Fruit fly (Drosophila melanogaster) whole organism, prepupa: ENCODE data around the gene Csp.

ENCODE experiments used
- Blimp-1 ChIP-seq: fragments of 200-800 bp; sonication (Bioruptor generic); optimal IDR thresholded peaks from 3 replicates; lab custom pipeline; 2017; ENCODE audit warnings: missing biosample characterization, missing genetic modification characterization, mild to moderate bottlenecking, moderate library complexity, missing genetic modification reagents
- CG10631 ChIP-seq: fragments of 200-800 bp; sonication (Bioruptor generic); optimal IDR thresholded peaks from 2 replicates; lab custom pipeline; 2016; ENCODE audit warnings: missing biosample characterization, missing genetic modification characterization
- CG10669 ChIP-seq: fragments of 200-800 bp; sonication (Bioruptor generic); optimal IDR thresholded peaks from 3 replicates; lab custom pipeline; 2018; ENCODE audit warnings: missing biosample characterization, mild to moderate bottlenecking, missing genetic modification characterization, moderate library complexity
- CG11294 ChIP-seq: fragments of 200-800 bp; sonication (Bioruptor generic); IDR thresholded peaks from 2 replicates; pipeline ENCODE4 v1.3.6; 2022; ENCODE audit warnings: missing biosample characterization, missing genetic modification characterization
- CG11762 ChIP-seq: fragments of 200-800 bp; sonication (Bioruptor generic); optimal IDR thresholded peaks from 3 replicates; lab custom pipeline; 2016; ENCODE audit warnings: missing biosample characterization, missing genetic modification characterization; ENCODE audit not compliant: insufficient read depth
- CG11902 ChIP-seq: fragments of 200-800 bp; sonication (Bioruptor generic); optimal IDR thresholded peaks from 3 replicates; lab custom pipeline; 2016; ENCODE audit warnings: missing biosample characterization, missing genetic modification characterization
- CG15336 ChIP-seq: fragments of 200-800 bp; sonication (Bioruptor generic); IDR thresholded peaks from 2 replicates; pipeline ENCODE4 v1.3.6; 2022; ENCODE audit warnings: missing biosample characterization, missing genetic modification characterization
- CG3032 ChIP-seq: fragments of 200-800 bp; optimal IDR thresholded peaks from 2 replicates; lab custom pipeline; 2019; ENCODE audit warnings: missing biosample characterization, mild to moderate bottlenecking, missing genetic modification characterization, moderate library complexity
- CG32006 ChIP-seq: fragments of 200-800 bp; sonication (Bioruptor generic); optimal IDR thresholded peaks from 3 replicates; lab custom pipeline; 2017; ENCODE audit warnings: missing biosample characterization, mild to moderate bottlenecking, missing genetic modification characterization
- CG34406 ChIP-seq: fragments of 200-800 bp; sonication (Bioruptor generic); optimal IDR thresholded peaks from 3 replicates; lab custom pipeline; 2016; ENCODE audit warnings: missing biosample characterization, missing genetic modification characterization
- CG3919 ChIP-seq: fragments of 200-800 bp; sonication (Bioruptor generic); optimal IDR thresholded peaks from 3 replicates; lab custom pipeline; 2016; ENCODE audit warnings: missing biosample characterization, missing genetic modification characterization
- CG4318 ChIP-seq: fragments of 200-800 bp; sonication (Bioruptor generic); optimal IDR thresholded peaks from 3 replicates; lab custom pipeline; 2017; ENCODE audit warnings: missing biosample characterization, mild to moderate bottlenecking, missing genetic modification characterization
- CG6163 ChIP-seq: fragments of 200-800 bp; sonication (Bioruptor generic); IDR thresholded peaks from 3 replicates; pipeline ENCODE4 v1.3.6; 2022; ENCODE audit warnings: missing biosample characterization, missing genetic modification characterization
- CG6276 ChIP-seq: fragments of 200-800 bp; sonication (Bioruptor generic); optimal IDR thresholded peaks from 2 replicates; lab custom pipeline; 2017; ENCODE audit warnings: missing biosample characterization, mild to moderate bottlenecking, missing genetic modification characterization
- CG6792 ChIP-seq: fragments of 200-800 bp; sonication (Bioruptor generic); optimal IDR thresholded peaks from 3 replicates; lab custom pipeline; 2016; ENCODE audit warnings: missing biosample characterization, missing genetic modification characterization
- CG6808 ChIP-seq: fragments of 200-800 bp; sonication (Bioruptor generic); optimal IDR thresholded peaks from 3 replicates; lab custom pipeline; 2017; ENCODE audit warnings: missing biosample characterization, missing genetic modification characterization, mild to moderate bottlenecking, moderate library complexity, missing genetic modification reagents
- CG6854 ChIP-seq: fragments of 200-800 bp; sonication (Bioruptor generic); optimal IDR thresholded peaks from 2 replicates; lab custom pipeline; 2017; ENCODE audit warnings: missing biosample characterization, mild to moderate bottlenecking, missing genetic modification characterization
- CG8119 ChIP-seq: fragments of 200-800 bp; sonication (Bioruptor generic); IDR thresholded peaks from 3 replicates; pipeline ENCODE4 v1.3.6; 2022; ENCODE audit warnings: missing biosample characterization, missing genetic modification characterization
- CG8632 ChIP-seq: fragments of 200-800 bp; sonication (Bioruptor generic); optimal IDR thresholded peaks from 3 replicates; lab custom pipeline; 2016; ENCODE audit warnings: missing biosample characterization, missing genetic modification characterization
- CG9139 ChIP-seq: fragments of 200-800 bp; sonication (Bioruptor generic); optimal IDR thresholded peaks from 3 replicates; lab custom pipeline; 2017; ENCODE audit warnings: missing biosample characterization, mild to moderate bottlenecking, missing genetic modification characterization
- Eip75B ChIP-seq: fragments of 200-800 bp; sonication (Bioruptor generic); optimal IDR thresholded peaks from 3 replicates; lab custom pipeline; 2016; ENCODE audit warnings: missing biosample characterization, missing genetic modification characterization
- Eip78C ChIP-seq: fragments of 200-800 bp; sonication (Bioruptor generic); peaks from one replicate; lab custom pipeline; 2016; ENCODE audit warnings: missing biosample characterization, missing genetic modification characterization
- Ets96B ChIP-seq: fragments of 200-800 bp; optimal IDR thresholded peaks from 2 replicates; lab custom pipeline; 2019; ENCODE audit warnings: missing biosample characterization, mild to moderate bottlenecking, missing genetic modification characterization, moderate library complexity
- Gug ChIP-seq: fragments of 200-800 bp; sonication (Bioruptor generic); IDR thresholded peaks from 2 replicates; pipeline ENCODE4 v1.3.6; 2022; ENCODE audit warnings: missing biosample characterization, missing genetic modification characterization
- Hr39 ChIP-seq: fragments of 200-800 bp; sonication (Bioruptor generic); optimal IDR thresholded peaks from 2 replicates; lab custom pipeline; 2016; ENCODE audit warnings: missing biosample characterization, missing genetic modification characterization
- Hr4 ChIP-seq: fragments of 200-800 bp; sonication (Bioruptor generic); optimal IDR thresholded peaks from 3 replicates; lab custom pipeline; 2016; ENCODE audit warnings: missing biosample characterization, missing genetic modification characterization
- Lpt ChIP-seq: fragments of 200-800 bp; sonication (Bioruptor generic); optimal IDR thresholded peaks from 3 replicates; lab custom pipeline; 2016; ENCODE audit warnings: missing biosample characterization, missing genetic modification characterization
- Met ChIP-seq: fragments of 200-800 bp; sonication (Bioruptor generic); optimal IDR thresholded peaks from 3 replicates; lab custom pipeline; 2016; ENCODE audit warnings: missing biosample characterization, missing genetic modification characterization
- OdsH ChIP-seq: fragments of 200-800 bp; sonication (Bioruptor generic); optimal IDR thresholded peaks from 3 replicates; lab custom pipeline; 2016; ENCODE audit warnings: missing biosample characterization, missing genetic modification characterization
- Smox ChIP-seq: fragments of 200-800 bp; sonication (Bioruptor generic); optimal IDR thresholded peaks from 3 replicates; lab custom pipeline; 2016; ENCODE audit warnings: missing biosample characterization, missing genetic modification characterization
- Sox102F ChIP-seq: fragments of 200-800 bp; sonication (Bioruptor generic); optimal IDR thresholded peaks from 2 replicates; lab custom pipeline; 2016; ENCODE audit warnings: missing biosample characterization, mild to moderate bottlenecking, missing genetic modification characterization
- achi ChIP-seq: fragments of 200-800 bp; sonication (Bioruptor generic); optimal IDR thresholded peaks from 3 replicates; lab custom pipeline; 2016; ENCODE audit warnings: missing biosample characterization, missing genetic modification characterization
- acj6 ChIP-seq: fragments of 200-800 bp; sonication (Bioruptor generic); optimal IDR thresholded peaks from 3 replicates; lab custom pipeline; 2016; ENCODE audit warnings: missing biosample characterization, missing genetic modification characterization
- cyc ChIP-seq: fragments of 200-800 bp; sonication (Bioruptor generic); optimal IDR thresholded peaks from 3 replicates; lab custom pipeline; 2016; ENCODE audit warnings: missing biosample characterization, missing genetic modification characterization
- dac ChIP-seq: fragments of 200-800 bp; sonication (Bioruptor generic); optimal IDR thresholded peaks from 2 replicates; lab custom pipeline; 2017; ENCODE audit warnings: missing biosample characterization, mild to moderate bottlenecking, missing genetic modification characterization
- dsx ChIP-seq: fragments of 200-800 bp; optimal IDR thresholded peaks from 3 replicates; lab custom pipeline; 2019; ENCODE audit warnings: missing biosample characterization, mild to moderate bottlenecking, missing genetic modification characterization, moderate library complexity; ENCODE audit not compliant: poor library complexity, severe bottlenecking
- eg ChIP-seq: fragments of 200-800 bp; sonication (Bioruptor generic); IDR thresholded peaks from 3 replicates; pipeline ENCODE4 v1.3.6; 2022; ENCODE audit warnings: missing biosample characterization, missing genetic modification characterization
- esn ChIP-seq: fragments of 200-800 bp; sonication (Bioruptor generic); optimal IDR thresholded peaks from 2 replicates; lab custom pipeline; 2016; ENCODE audit warnings: missing biosample characterization, mild to moderate bottlenecking, missing genetic modification characterization, moderate library complexity
- fd59A ChIP-seq: fragments of 200-800 bp; sonication (Bioruptor generic); optimal IDR thresholded peaks from 2 replicates; lab custom pipeline; 2017; ENCODE audit warnings: missing biosample characterization, mild to moderate bottlenecking, missing genetic modification characterization, missing genetic modification reagents
- fd85E ChIP-seq: fragments of 200-800 bp; sonication (Bioruptor generic); optimal IDR thresholded peaks from 3 replicates; lab custom pipeline; 2016; ENCODE audit warnings: missing biosample characterization, missing genetic modification characterization
- net ChIP-seq: fragments of 200-800 bp; sonication (Bioruptor generic); optimal IDR thresholded peaks from 3 replicates; lab custom pipeline; 2016; ENCODE audit warnings: missing biosample characterization, missing genetic modification characterization
- pdm3 ChIP-seq: fragments of 200-800 bp; sonication (Bioruptor generic); optimal IDR thresholded peaks from 3 replicates; lab custom pipeline; 2016; ENCODE audit warnings: missing biosample characterization, missing genetic modification characterization
- salr ChIP-seq, 2 experiments: fragments of 200-800 bp; sonication (Bioruptor generic); optimal IDR thresholded peaks; 3 replicates each; lab custom pipeline; 2016 to 2018; ENCODE audit warnings: missing biosample characterization in 2 of 2, missing genetic modification characterization in 2 of 2, mild to moderate bottlenecking in 1 of 2
- spab ChIP-seq: fragments of 200-800 bp; sonication (Bioruptor generic); optimal IDR thresholded peaks from 2 replicates; lab custom pipeline; 2017; ENCODE audit warnings: missing biosample characterization, mild to moderate bottlenecking, missing genetic modification characterization, missing genetic modification reagents
- svp ChIP-seq: fragments of 200-800 bp; sonication (Bioruptor generic); peaks from one replicate; lab custom pipeline; 2016; ENCODE audit warnings: missing biosample characterization, missing genetic modification characterization

Csp gene

DNA sequence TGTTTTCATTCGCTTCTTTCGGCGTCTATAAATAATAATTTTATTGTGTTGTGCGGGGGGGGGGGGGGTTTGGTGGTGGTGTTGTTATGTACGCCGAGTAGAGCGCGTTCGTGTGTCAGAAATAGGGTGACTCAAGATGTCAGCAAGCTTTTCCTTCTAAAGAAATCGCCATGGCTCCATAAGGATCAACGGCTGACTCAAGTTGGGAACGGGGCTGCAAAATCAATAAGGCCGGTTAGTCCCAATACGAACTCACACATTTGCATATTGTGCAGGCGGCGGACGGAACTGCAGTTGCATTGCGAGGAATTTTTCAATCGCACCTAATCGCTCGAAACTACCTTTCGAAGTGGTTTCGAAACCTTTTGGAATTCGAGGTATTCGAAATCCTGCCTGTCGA is 9.4 kb downstream of the Csp start:
- TF ChIP-seq Met (GFP tag; lab: Kevin White, UChicago), result no peak
- no peak for TF ChIP-seq dsx (GFP tag; lab: Kevin White, UChicago)
- no peak for TF ChIP-seq CG10631
- no peak for TF ChIP-seq pdm3 (GFP tag; lab: Kevin White, UChicago)
- TF ChIP-seq svp (GFP tag; lab: Kevin White, UChicago), result peak; percentile 7
- TF ChIP-seq Ets96B (tag; lab: Kevin White, UChicago), result no peak
- peak; percentile 24; the same call in 1 of the 3 replicates for TF ChIP-seq CG6163
- no peak for TF ChIP-seq esn
- peak; percentile 69 for TF ChIP-seq CG15336 (GFP tag; lab: Robert Waterston, UW)
- peak; percentile 81 for TF ChIP-seq eg (GFP tag; lab: Robert Waterston, UW)
- no peak for TF ChIP-seq CG6792 (GFP tag; lab: Kevin White, UChicago)
- no peak for TF ChIP-seq CG6854
- peak; percentile 37 for TF ChIP-seq CG6276 (GFP tag; lab: Kevin White, UChicago)
- TF ChIP-seq CG8119 (GFP tag; lab: Robert Waterston, UW), result peak; percentile 55; the same call in 2 of the 3 replicates
- no peak for TF ChIP-seq fd59A (GFP tag; lab: Kevin White, UChicago)
- TF ChIP-seq Blimp-1, result no peak

DNA sequence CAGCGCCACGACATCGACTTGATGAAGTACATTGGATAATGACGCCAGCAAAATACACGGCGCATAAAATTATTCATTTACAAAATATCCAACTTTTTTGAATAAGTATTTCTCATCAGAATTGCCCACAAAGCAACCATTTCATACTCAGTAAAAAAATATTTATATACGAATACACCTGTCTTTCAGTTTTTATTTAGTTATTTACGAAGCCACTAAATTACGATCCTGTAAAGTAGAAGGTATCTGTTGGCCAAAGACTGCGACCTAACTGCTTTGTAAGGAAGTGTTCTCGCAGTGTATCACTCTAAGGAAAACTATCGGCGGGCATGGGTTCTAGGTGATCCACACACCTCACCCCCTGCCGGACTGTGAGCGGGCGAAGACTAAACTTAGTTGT is 10.0 kb downstream of the Csp start:
- peak; percentile 39; the same call in 1 of the 2 replicates for TF ChIP-seq CG11294 (GFP tag; lab: Robert Waterston, UW)
- TF ChIP-seq CG6792 (GFP tag; lab: Kevin White, UChicago), result peak; percentile 10
- TF ChIP-seq achi, result peak; percentile 42
- peak; percentile 76 for TF ChIP-seq CG15336 (GFP tag; lab: Robert Waterston, UW)
- TF ChIP-seq pdm3 (GFP tag; lab: Kevin White, UChicago), result no peak
- no peak for TF ChIP-seq CG8632 (GFP tag; lab: Kevin White, UChicago)
- no peak for TF ChIP-seq Smox (GFP tag; lab: Kevin White, UChicago)
- TF ChIP-seq salr (GFP tag; optimal IDR thresholded peaks at IDR 0.05; lab: Kevin White, UChicago), result peak in 1 of 2 experiments; percentile 49
- TF ChIP-seq esn, result no peak
- peak; percentile 33 for TF ChIP-seq CG4318 (GFP tag; lab: Kevin White, UChicago)
- TF ChIP-seq CG6276 (GFP tag; lab: Kevin White, UChicago), result peak; percentile 59
- peak; percentile 16 for TF ChIP-seq spab
- peak; percentile 35 for TF ChIP-seq net (GFP tag; lab: Kevin White, UChicago)
- no peak for TF ChIP-seq OdsH (GFP tag; lab: Kevin White, UChicago)
- TF ChIP-seq Hr4 (GFP tag; lab: Kevin White, UChicago), result peak; percentile 75
- TF ChIP-seq Gug, result peak; percentile 53; the same call in 1 of the 2 replicates
- peak; percentile 17 for TF ChIP-seq Lpt (GFP tag; lab: Kevin White, UChicago)
- peak; percentile 54 for TF ChIP-seq CG10631
- peak; percentile 68; the same call in 1 of the 3 replicates for TF ChIP-seq eg (GFP tag; lab: Robert Waterston, UW)
- peak; percentile 82 for TF ChIP-seq Eip78C (GFP tag; lab: Kevin White, UChicago)
- no peak for TF ChIP-seq CG11902
- peak; percentile 56; the same call in 2 of the 3 replicates for TF ChIP-seq CG6163
- peak; percentile 33 for TF ChIP-seq svp (GFP tag; lab: Kevin White, UChicago)

DNA sequence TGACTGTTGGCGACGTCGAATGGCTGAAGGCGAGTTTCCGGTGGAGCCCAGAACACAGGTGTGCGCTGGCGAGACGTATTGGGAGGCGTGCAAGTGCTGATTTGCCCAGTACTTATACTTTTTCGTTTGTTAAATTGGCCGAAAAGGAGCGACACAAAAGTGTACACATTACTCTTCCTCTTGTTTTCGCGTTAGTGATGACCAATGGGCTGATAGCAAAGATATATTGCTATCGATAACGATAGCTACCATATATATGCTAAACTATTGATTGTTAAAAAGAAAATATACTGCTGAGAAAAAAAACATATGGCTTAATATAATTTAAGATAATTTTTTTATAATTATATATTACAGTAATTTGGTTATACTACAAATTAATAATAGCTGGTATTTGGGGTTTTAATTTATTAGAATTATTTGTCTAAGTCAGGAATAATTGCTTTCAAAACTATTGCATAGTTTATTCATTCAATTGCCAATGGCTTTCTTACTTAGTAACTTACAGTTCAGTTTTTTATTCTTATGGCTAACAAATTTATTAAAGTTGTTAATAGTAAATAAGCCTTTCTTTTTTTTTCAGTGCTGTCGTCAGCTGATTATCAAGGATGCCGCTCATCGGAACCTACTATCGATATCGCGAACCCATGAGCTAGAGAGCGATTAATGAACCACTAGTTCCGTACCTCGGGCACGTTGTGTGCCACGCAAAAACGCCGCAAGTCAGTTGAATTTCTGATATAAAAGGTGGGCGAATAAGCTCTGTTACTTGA is 21.0 kb downstream of the Csp start, which contains the start of the genes Hem and IleRS:
Gene Hem, minus strand, starts transcription at position 202 of the 773 bp plus-strand sequence.
Gene IleRS, plus strand, starts transcription at position 672 of the 773 bp plus-strand sequence.
- peak; percentile 95 for TF ChIP-seq eg (GFP tag; lab: Robert Waterston, UW)
- TF ChIP-seq fd85E (GFP tag; lab: Kevin White, UChicago), result peak; percentile 43
- peak; percentile 90 for TF ChIP-seq Hr39
- peak; percentile 74 for TF ChIP-seq CG9139 (GFP tag; lab: Kevin White, UChicago)
- peak in 1 of 2 experiments; percentile 59 for TF ChIP-seq salr (GFP tag; optimal IDR thresholded peaks at IDR 0.05; lab: Kevin White, UChicago)
- peak; percentile 93 for TF ChIP-seq CG10631
- no peak for TF ChIP-seq CG32006
- peak; percentile 93 for TF ChIP-seq acj6 (GFP tag; lab: Kevin White, UChicago)
- no peak for TF ChIP-seq Eip75B (GFP tag; lab: Kevin White, UChicago)
- peak; percentile 88 for TF ChIP-seq cyc (GFP tag; lab: Kevin White, UChicago)
- TF ChIP-seq CG10669 (GFP tag; lab: Kevin White, UChicago), result no peak
- TF ChIP-seq fd59A (GFP tag; lab: Kevin White, UChicago), result peak; percentile 71
- peak; percentile 88 for TF ChIP-seq CG11762 (GFP tag; lab: Kevin White, UChicago)
- TF ChIP-seq CG3919 (GFP tag; lab: Kevin White, UChicago), result peak; percentile 90
- peak; percentile 69 for TF ChIP-seq Sox102F (GFP tag; lab: Kevin White, UChicago)
- TF ChIP-seq CG15336 (GFP tag; lab: Robert Waterston, UW), result peak; percentile 84
- peak; percentile 93 for TF ChIP-seq CG34406 (GFP tag; lab: Kevin White, UChicago)
- TF ChIP-seq spab, result no peak
- TF ChIP-seq dac (GFP tag; lab: Kevin White, UChicago), result no peak
- no peak for TF ChIP-seq Smox (GFP tag; lab: Kevin White, UChicago)
- no peak for TF ChIP-seq Met (GFP tag; lab: Kevin White, UChicago)
- no peak for TF ChIP-seq CG6808 (GFP tag; lab: Kevin White, UChicago)
- TF ChIP-seq CG3032 (tag; lab: Kevin White, UChicago), result peak; percentile 89
- TF ChIP-seq CG8119 (GFP tag; lab: Robert Waterston, UW), result peak; percentile 89; the same call in 2 of the 3 replicates
